Fruit fly (Drosophila melanogaster) whole organism, pupa: ENCODE measurements around the gene GstD7.

Experiments used
- CG12605 ChIP-seq: fragments of 200-800 bp; sonication (Bioruptor generic); IDR thresholded peaks from 2 replicates; pipeline ENCODE4 v1.3.6; 2022; ENCODE audit warnings: missing biosample characterization, missing genetic modification characterization
- CG15710 ChIP-seq: fragments of 200-800 bp; sonication (Bioruptor generic); optimal IDR thresholded peaks from 2 replicates; lab custom pipeline; 2018; ENCODE audit warnings: missing biosample characterization, mild to moderate bottlenecking, missing genetic modification characterization, moderate library complexity
- EcR ChIP-seq: fragments of 200-800 bp; sonication (Bioruptor generic); optimal IDR thresholded peaks from 3 replicates; lab custom pipeline; 2019; ENCODE audit warnings: missing biosample characterization, missing genetic modification characterization, mild to moderate bottlenecking, moderate library complexity, missing genetic modification reagents
- Ets98B ChIP-seq: fragments of 200-800 bp; sonication (Bioruptor generic); IDR thresholded peaks from 2 replicates; pipeline ENCODE4 v1.3.6; 2022; ENCODE audit warnings: missing biosample characterization, missing genetic modification characterization
- Pif1A ChIP-seq: fragments of 200-800 bp; sonication (Bioruptor generic); optimal IDR thresholded peaks from 3 replicates; lab custom pipeline; 2016; ENCODE audit warnings: missing biosample characterization, missing genetic modification characterization
- Snoo ChIP-seq: fragments of 200-800 bp; sonication (Bioruptor generic); optimal IDR thresholded peaks from 3 replicates; lab custom pipeline; 2017; ENCODE audit warnings: missing biosample characterization, mild to moderate bottlenecking, missing genetic modification characterization, inconsistent platforms
- fd96Ca ChIP-seq: fragments of 200-800 bp; sonication (Bioruptor generic); IDR thresholded peaks from 3 replicates; pipeline ENCODE4 v1.3.6; 2022; ENCODE audit warnings: missing biosample characterization, missing genetic modification characterization
- gl ChIP-seq: fragments of 200-800 bp; sonication (Bioruptor generic); optimal IDR thresholded peaks from 2 replicates; lab custom pipeline; 2018; ENCODE audit warnings: missing biosample characterization, mild to moderate bottlenecking, missing genetic modification characterization
- rn ChIP-seq: fragments of 200-800 bp; sonication (Bioruptor generic); IDR thresholded peaks from 2 replicates; pipeline ENCODE4 v1.3.6; 2022; ENCODE audit warnings: missing biosample characterization, missing genetic modification characterization

- TF ChIP-seq Pif1A (GFP tag; lab: Kevin White, UChicago) (no peak), CG12605 (no peak), fd96Ca (GFP tag; lab: Robert Waterston, UW) (no peak), gl (tag; lab: Kevin White, UChicago) (no peak), Ets98B (GFP tag; lab: Robert Waterston, UW) (no peak), CG15710 (tag; lab: Kevin White, UChicago) (no peak), Snoo (tag; lab: Kevin White, UChicago) (no peak), rn (GFP tag; lab: Robert Waterston, UW) (no peak), EcR (GFP tag; lab: Kevin White, UChicago) (no peak)
Observed at dm6 chr3R:12378200-12378599, at the start of gene GstD7.
